Fruit fly (Drosophila melanogaster) whole organism, embryonic: Measurements from ENCODE around the gene SIDL.

Source experiments
- B-H2 ChIP-seq: fragments of 200-800 bp; sonication (Bioruptor generic); optimal IDR thresholded peaks from 2 replicates; lab custom pipeline; 2018; ENCODE audit warnings: missing biosample characterization, mild to moderate bottlenecking, missing genetic modification characterization
- CG14710 ChIP-seq: fragments of 200-800 bp; sonication (Bioruptor generic); optimal IDR thresholded peaks from 3 replicates; lab custom pipeline; 2019; ENCODE audit warnings: missing biosample characterization, mild to moderate bottlenecking, missing genetic modification characterization, moderate library complexity
- CG15601 ChIP-seq: fragments of 200-800 bp; sonication (Bioruptor generic); optimal IDR thresholded peaks from 3 replicates; lab custom pipeline; 2019; ENCODE audit warnings: missing biosample characterization, mild to moderate bottlenecking, missing genetic modification characterization, moderate library complexity
- CG15696 ChIP-seq: fragments of 200-800 bp; sonication (Bioruptor generic); optimal IDR thresholded peaks from 2 replicates; lab custom pipeline; 2019; ENCODE audit warnings: missing biosample characterization, mild to moderate bottlenecking, missing genetic modification characterization, moderate library complexity
- CG1602 ChIP-seq: fragments of 200-800 bp; sonication (Bioruptor generic); optimal IDR thresholded peaks from 3 replicates; lab custom pipeline; 2016; ENCODE audit warnings: missing biosample characterization, missing genetic modification characterization
- CG1603 ChIP-seq: fragments of 200-800 bp; sonication (Bioruptor generic); optimal IDR thresholded peaks from 2 replicates; lab custom pipeline; 2019; ENCODE audit warnings: missing biosample characterization, mild to moderate bottlenecking, missing genetic modification characterization, moderate library complexity
- CG17802 ChIP-seq: fragments of 200-800 bp; sonication (Bioruptor generic); optimal IDR thresholded peaks from 2 replicates; lab custom pipeline; 2018; ENCODE audit warnings: missing biosample characterization, mild to moderate bottlenecking, missing genetic modification characterization, moderate library complexity
- CG18599 ChIP-seq: fragments of 200-800 bp; sonication (Bioruptor generic); optimal IDR thresholded peaks from 3 replicates; lab custom pipeline; 2017; ENCODE audit warnings: missing biosample characterization, missing genetic modification characterization, mild to moderate bottlenecking, moderate library complexity, missing genetic modification reagents
- CG4617 ChIP-seq: fragments of 200-800 bp; sonication (Bioruptor generic); optimal IDR thresholded peaks from 3 replicates; lab custom pipeline; 2016; ENCODE audit warnings: missing biosample characterization, missing genetic modification characterization, borderline replicate concordance
- CG4854 ChIP-seq: fragments of 200-800 bp; sonication (Bioruptor generic); optimal IDR thresholded peaks from 2 replicates; lab custom pipeline; 2016; ENCODE audit warnings: missing biosample characterization, missing genetic modification characterization, inconsistent platforms
- CG8388 ChIP-seq: fragments of 200-800 bp; sonication (Bioruptor generic); optimal IDR thresholded peaks from 2 replicates; lab custom pipeline; 2019; ENCODE audit warnings: missing biosample characterization, mild to moderate bottlenecking, missing genetic modification characterization, moderate library complexity
- CG8765 ChIP-seq: fragments of 200-800 bp; sonication (Bioruptor generic); IDR thresholded peaks from 2 replicates; pipeline ENCODE4 v1.3.6; 2022; ENCODE audit warnings: missing biosample characterization, missing genetic modification characterization
- CG9437 ChIP-seq: fragments of 200-800 bp; sonication (Bioruptor generic); optimal IDR thresholded peaks from 2 replicates; lab custom pipeline; 2018; ENCODE audit warnings: missing biosample characterization, mild to moderate bottlenecking, missing genetic modification characterization
- CG9797 ChIP-seq: fragments of 200-800 bp; sonication (Bioruptor generic); optimal IDR thresholded peaks from 3 replicates; lab custom pipeline; 2018; ENCODE audit warnings: missing biosample characterization, mild to moderate bottlenecking, missing genetic modification characterization
- CG9876 ChIP-seq: fragments of 200-800 bp; sonication (Bioruptor generic); optimal IDR thresholded peaks from 2 replicates; lab custom pipeline; 2016; ENCODE audit warnings: missing biosample characterization, missing genetic modification characterization
- CHES-1-like ChIP-seq: fragments of 200-800 bp; sonication (Bioruptor generic); optimal IDR thresholded peaks from 2 replicates; lab custom pipeline; 2016; ENCODE audit warnings: missing biosample characterization, missing genetic modification characterization
- Dll ChIP-seq: fragments of 200-800 bp; sonication (Bioruptor generic); IDR thresholded peaks from 4 replicates; pipeline ENCODE4 v1.3.6; 2022; ENCODE audit warnings: missing biosample characterization, missing genetic modification characterization; ENCODE audit not compliant: partially characterized antibody
- E2f2 ChIP-seq: fragments of 200-800 bp; sonication (Bioruptor generic); IDR thresholded peaks from 2 replicates; pipeline ENCODE4 v1.3.6; 2022; ENCODE audit warnings: missing biosample characterization, missing genetic modification characterization
- HLH4C ChIP-seq: fragments of 200-800 bp; sonication (Bioruptor generic); IDR thresholded peaks from 3 replicates; pipeline ENCODE4 v1.3.6; 2022; ENCODE audit warnings: missing biosample characterization, missing genetic modification characterization; ENCODE audit not compliant: partially characterized antibody
- HmgZ ChIP-seq: fragments of 200-800 bp; sonication (Bioruptor generic); optimal IDR thresholded peaks from 2 replicates; lab custom pipeline; 2018; ENCODE audit warnings: missing biosample characterization, mild to moderate bottlenecking, missing genetic modification characterization
- Hmx ChIP-seq: fragments of 200-800 bp; sonication (Bioruptor generic); optimal IDR thresholded peaks from 2 replicates; lab custom pipeline; 2016; ENCODE audit warnings: missing biosample characterization, missing genetic modification characterization
- Hr39 ChIP-seq: fragments of >200 bp; optimal IDR thresholded peaks from 2 replicates; lab custom pipeline; 2017
- Med ChIP-seq: fragments of 200-800 bp; sonication (Bioruptor generic); peaks from one replicate; lab custom pipeline; 2016; ENCODE audit warnings: missing biosample characterization, missing genetic modification characterization, mild to moderate bottlenecking, inconsistent platforms, moderate library complexity
- Opbp ChIP-seq: fragments of 200-800 bp; sonication (Bioruptor generic); IDR thresholded peaks from 3 replicates; pipeline ENCODE4 v1.3.6; 2022; ENCODE audit warnings: missing biosample characterization, missing genetic modification characterization; ENCODE audit not compliant: partially characterized antibody
- PHDP ChIP-seq: fragments of 200-800 bp; sonication (Bioruptor generic); optimal IDR thresholded peaks from 3 replicates; lab custom pipeline; 2018; ENCODE audit warnings: missing biosample characterization, mild to moderate bottlenecking, missing genetic modification characterization, moderate library complexity
- Sox100B ChIP-seq: fragments of 200-800 bp; sonication (Bioruptor generic); optimal IDR thresholded peaks from 3 replicates; lab custom pipeline; 2018; ENCODE audit warnings: missing biosample characterization, mild to moderate bottlenecking, missing genetic modification characterization
- Trl ChIP-seq, 3 experiments: fragments of >200 bp in 2 of 3; fragments of 200-800 bp in 1 of 3; sonication (Bioruptor generic) in 1 of 3; optimal IDR thresholded peaks; 2 replicates in 1 of 3; 3 replicates in 2 of 3; lab custom pipeline; 2016 to 2017; ENCODE audit warnings: missing biosample characterization in 1 of 3, missing genetic modification characterization in 1 of 3
- Xbp1 ChIP-seq: fragments of 200-800 bp; sonication (Bioruptor generic); optimal IDR thresholded peaks from 3 replicates; lab custom pipeline; 2016; ENCODE audit warnings: missing biosample characterization, mild to moderate bottlenecking, missing genetic modification characterization
- YL-1 ChIP-seq: fragments of 200-800 bp; sonication (Bioruptor generic); optimal IDR thresholded peaks from 3 replicates; lab custom pipeline; 2017; ENCODE audit warnings: missing biosample characterization, mild to moderate bottlenecking, missing genetic modification characterization
- abd-A ChIP-seq: fragments of 200-800 bp; sonication (Bioruptor generic); optimal IDR thresholded peaks from 3 replicates; lab custom pipeline; 2019; ENCODE audit warnings: missing biosample characterization, mild to moderate bottlenecking, missing genetic modification characterization, moderate library complexity
- ci ChIP-seq: fragments of 200-800 bp; sonication (Bioruptor generic); IDR thresholded peaks from 3 replicates; pipeline ENCODE4 v1.3.6; 2022; ENCODE audit warnings: missing biosample characterization, missing genetic modification characterization
- dm ChIP-seq: fragments of 200-800 bp; sonication (Bioruptor generic); optimal IDR thresholded peaks from 3 replicates; lab custom pipeline; 2016; ENCODE audit warnings: missing biosample characterization, missing genetic modification characterization
- dmrt11E ChIP-seq: fragments of 200-800 bp; sonication (Bioruptor generic); optimal IDR thresholded peaks from 3 replicates; lab custom pipeline; 2018; ENCODE audit warnings: missing biosample characterization, mild to moderate bottlenecking, missing genetic modification characterization, moderate library complexity
- fd64A ChIP-seq: fragments of 200-800 bp; sonication (Bioruptor generic); optimal IDR thresholded peaks from 3 replicates; lab custom pipeline; 2018; ENCODE audit warnings: missing biosample characterization, mild to moderate bottlenecking, missing genetic modification characterization
- gro ChIP-seq: fragments of 200-800 bp; sonication (Bioruptor generic); optimal IDR thresholded peaks from 2 replicates; lab custom pipeline; 2016; ENCODE audit warnings: missing biosample characterization, missing genetic modification characterization
- insv ChIP-seq, 2 experiments: fragments of 200-800 bp; sonication (Bioruptor generic); optimal IDR thresholded peaks; 3 replicates each; lab custom pipeline; 2016 to 2018; ENCODE audit warnings: missing biosample characterization in 2 of 2, missing genetic modification characterization in 2 of 2
- inv ChIP-seq: fragments of 200-800 bp; sonication (Bioruptor generic); IDR thresholded peaks from 2 replicates; pipeline ENCODE4 v1.3.6; 2022; ENCODE audit warnings: missing biosample characterization, missing genetic modification characterization; ENCODE audit not compliant: partially characterized antibody
- jumu ChIP-seq: fragments of 200-800 bp; sonication (Bioruptor generic); optimal IDR thresholded peaks from 3 replicates; lab custom pipeline; 2016; ENCODE audit warnings: missing biosample characterization, missing genetic modification characterization
- lilli ChIP-seq: fragments of 200-800 bp; sonication (Bioruptor generic); optimal IDR thresholded peaks from 3 replicates; lab custom pipeline; 2016; ENCODE audit warnings: missing biosample characterization, missing genetic modification characterization
- lmd ChIP-seq: fragments of 200-800 bp; sonication (Bioruptor generic); IDR thresholded peaks from 2 replicates; pipeline ENCODE4 v1.3.6; 2022; ENCODE audit warnings: missing biosample characterization, missing genetic modification characterization
- nerfin-2 ChIP-seq: fragments of 200-800 bp; sonication (Bioruptor generic); IDR thresholded peaks from 2 replicates; pipeline ENCODE4 v1.3.6; 2022; ENCODE audit warnings: missing biosample characterization, missing genetic modification characterization; ENCODE audit not compliant: partially characterized antibody
- pita ChIP-seq: fragments of 200-800 bp; sonication (Bioruptor generic); optimal IDR thresholded peaks from 2 replicates; lab custom pipeline; 2017; ENCODE audit warnings: missing biosample characterization, mild to moderate bottlenecking, missing genetic modification characterization
- pzg ChIP-seq: fragments of 200-800 bp; sonication (Bioruptor generic); optimal IDR thresholded peaks from 3 replicates; lab custom pipeline; 2018; ENCODE audit warnings: missing biosample characterization, mild to moderate bottlenecking, missing genetic modification characterization, moderate library complexity
- sens ChIP-seq: fragments of 200-800 bp; sonication (Bioruptor generic); peaks from one replicate; lab custom pipeline; 2016; ENCODE audit warnings: missing biosample characterization, missing genetic modification characterization
- sug ChIP-seq: fragments of 200-800 bp; optimal IDR thresholded peaks from 2 replicates; lab custom pipeline; 2019; ENCODE audit warnings: missing biosample characterization, mild to moderate bottlenecking, missing genetic modification characterization, moderate library complexity
- trem ChIP-seq: fragments of 200-800 bp; optimal IDR thresholded peaks from 3 replicates; lab custom pipeline; 2019; ENCODE audit warnings: missing biosample characterization, mild to moderate bottlenecking, missing genetic modification characterization, moderate library complexity
- unpg ChIP-seq: fragments of 200-800 bp; sonication (Bioruptor generic); optimal IDR thresholded peaks from 3 replicates; lab custom pipeline; 2018; ENCODE audit warnings: missing biosample characterization, mild to moderate bottlenecking, missing genetic modification characterization, moderate library complexity
- vnd ChIP-seq: fragments of 200-800 bp; sonication (Bioruptor generic); IDR thresholded peaks from 3 replicates; pipeline ENCODE4 v1.3.6; 2022; ENCODE audit warnings: missing biosample characterization, missing genetic modification characterization; ENCODE audit not compliant: partially characterized antibody
- vvl ChIP-seq: fragments of 200-800 bp; sonication (Bioruptor generic); IDR thresholded peaks from 2 replicates; pipeline ENCODE4 v1.3.6; 2022; ENCODE audit warnings: missing biosample characterization, missing genetic modification characterization

The SIDL gene

dm6 chr3R:15225279-15225730 lies 6.6 kb upstream of the SIDL start, which contains the start of the genes CG31344 and Caf1-55 (continued):
- peak; percentile 51 for TF ChIP-seq CG14710 (tag; lab: Kevin White, UChicago)
- TF ChIP-seq pzg (GFP tag; lab: Kevin White, UChicago): peak; percentile 98
- no peak for TF ChIP-seq CG9876 (GFP tag; lab: Kevin White, UChicago)
- TF ChIP-seq trem (tag; lab: Kevin White, UChicago): peak; percentile 85
- peak; percentile 82 for TF ChIP-seq E2f2
- TF ChIP-seq PHDP (tag; lab: Kevin White, UChicago): peak; percentile 25
- peak; percentile 49; the same call in 1 of the 3 replicates for TF ChIP-seq Opbp
- TF ChIP-seq CG4854 (GFP tag; lab: Kevin White, UChicago): no peak
- TF ChIP-seq sug: peak; percentile 56
- peak; percentile 0 for TF ChIP-seq CG1602 (GFP tag; lab: Kevin White, UChicago)
- peak; percentile 70 for TF ChIP-seq sens
- no peak for TF ChIP-seq pita
- TF ChIP-seq Hr39 (lab: Kevin White, UChicago): no peak
- TF ChIP-seq Med: peak; percentile 74
- no peak for TF ChIP-seq Sox100B (GFP tag; lab: Kevin White, UChicago)
- TF ChIP-seq lilli: peak; percentile 37
- TF ChIP-seq CG1603 (tag; lab: Kevin White, UChicago): peak; percentile 84
- TF ChIP-seq Dll (GFP tag; lab: Robert Waterston, UW): peak; percentile 86
- no peak for TF ChIP-seq fd64A (GFP tag; lab: Kevin White, UChicago)
- peak; percentile 89 for TF ChIP-seq HLH4C
- peak in 1 of 2 experiments; percentile 18 for TF ChIP-seq insv (GFP tag; optimal IDR thresholded peaks at IDR 0.05; lab: Kevin White, UChicago)
- no peak for TF ChIP-seq abd-A (tag; lab: Kevin White, UChicago)
- TF ChIP-seq vvl (GFP tag; lab: Robert Waterston, UW): peak; percentile 42; the same call in 1 of the 2 replicates
- TF ChIP-seq B-H2 (GFP tag; lab: Kevin White, UChicago): peak; percentile 28
- TF ChIP-seq gro: peak; percentile 26
- TF ChIP-seq inv: peak; percentile 58; the same call in 1 of the 2 replicates
- peak; percentile 81 for TF ChIP-seq YL-1 (GFP tag; lab: Kevin White, UChicago)
- TF ChIP-seq vnd (GFP tag; lab: Robert Waterston, UW): peak; percentile 61; the same call in 2 of the 3 replicates
- TF ChIP-seq lmd (GFP tag; lab: Robert Waterston, UW): no peak
- TF ChIP-seq nerfin-2 (GFP tag; lab: Robert Waterston, UW): peak; percentile 83
- TF ChIP-seq HmgZ (tag; lab: Kevin White, UChicago): peak; percentile 68
- TF ChIP-seq jumu: peak; percentile 9
- TF ChIP-seq CG15696 (tag; lab: Kevin White, UChicago): no peak
- TF ChIP-seq CHES-1-like: peak; percentile 71
- TF ChIP-seq CG8388 (GFP tag; lab: Kevin White, UChicago): no peak
- TF ChIP-seq CG17802 (tag; lab: Kevin White, UChicago): no peak
- peak; percentile 66 for TF ChIP-seq CG4617 (GFP tag; lab: Kevin White, UChicago)
- TF ChIP-seq CG15601 (tag; lab: Kevin White, UChicago): peak; percentile 32
- no peak for TF ChIP-seq CG18599 (GFP tag; lab: Kevin White, UChicago)
- peak; percentile 91 for TF ChIP-seq CG9797
- TF ChIP-seq CG8765: no peak
- peak; percentile 60 for TF ChIP-seq dm
- no peak for TF ChIP-seq unpg (GFP tag; lab: Kevin White, UChicago)
- no peak for TF ChIP-seq Hmx (GFP tag; lab: Kevin White, UChicago)
- TF ChIP-seq Xbp1 (GFP tag; lab: Kevin White, UChicago): peak; percentile 28
- no peak for TF ChIP-seq dmrt11E (tag; lab: Kevin White, UChicago)
- TF ChIP-seq ci (GFP tag; lab: Robert Waterston, UW): peak; percentile 17; the same call in 1 of the 3 replicates
- TF ChIP-seq CG9437 (GFP tag; lab: Kevin White, UChicago): peak; percentile 79
- no peak for TF ChIP-seq Trl (optimal IDR thresholded peaks at IDR 0.05; lab: Kevin White, UChicago)
- no peak for TF ChIP-seq Trl (GFP tag; optimal IDR thresholded peaks at IDR 0.05; lab: Kevin White, UChicago)
